Worm (Caenorhabditis elegans): ENCODE data around the gene R12B2.7.
A peak's percentile ranks its signal among the peaks of the same experiment; 100 is the strongest.

The R12B2.7 gene

DNA sequence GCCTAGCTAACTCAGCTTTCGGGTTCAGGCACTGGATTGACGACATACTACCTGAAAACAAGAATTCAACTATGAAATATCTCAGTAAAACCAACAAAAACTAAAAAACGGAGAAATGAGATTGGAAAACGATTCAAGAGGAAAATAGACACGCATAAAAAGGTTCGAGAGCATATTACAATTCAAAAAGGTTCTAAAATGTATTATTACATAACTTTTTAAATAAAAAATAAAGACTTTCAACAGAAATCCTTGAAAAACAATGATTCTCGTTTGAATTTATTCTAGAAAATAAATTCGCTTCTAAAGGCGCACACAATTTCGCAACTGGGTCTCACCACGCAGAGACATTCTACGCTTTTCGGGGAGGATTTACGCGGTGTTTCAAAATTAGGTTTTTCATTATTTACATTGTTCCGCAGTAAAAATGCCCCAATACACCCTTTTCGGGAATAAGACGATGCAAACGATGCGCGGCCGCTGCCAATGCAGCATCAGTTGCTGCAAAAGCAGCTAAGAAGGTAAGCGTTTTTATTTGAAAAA is 40.9 kb downstream of the R12B2.7 start, which contains the start of the genes cct-6 and alh-9 (continued):
- peak; percentile 61 for TF ChIP-seq F23B12.7 (tag; optimal IDR thresholded peaks at IDR 0.05; ENCODE audit: insufficient read depth)
- TF ChIP-seq hmg-1.2 (GFP tag; IDR thresholded peaks at IDR 0.05), result peak; percentile 37; the same call in 1 of the 2 replicates
- peak; percentile 62 for TF ChIP-seq snpc-3.4 (tag; optimal IDR thresholded peaks at IDR 0.05)
- TF ChIP-seq C17E4.6 (GFP tag; IDR thresholded peaks at IDR 0.05), result no peak
- no peak for TF ChIP-seq snpc-4 (GFP tag; optimal IDR thresholded peaks at IDR 0.05)
- TF ChIP-seq snpc-4 (tag; optimal IDR thresholded peaks at IDR 0.05), result peak in 3 of 4 experiments; percentile 19 to 30 (median 22)
- no peak for TF ChIP-seq tlf-1 (GFP tag; optimal IDR thresholded peaks at IDR 0.05)
- peak; percentile 64 for TF ChIP-seq attf-5 (GFP tag; optimal IDR thresholded peaks at IDR 0.05)
- TF ChIP-seq nhr-80 (tag; optimal IDR thresholded peaks at IDR 0.05), result peak; percentile 11
- TF ChIP-seq mcd-1 (GFP tag; IDR thresholded peaks at IDR 0.05), result peak; percentile 58
- TF ChIP-seq cebp-1 (GFP tag; IDR thresholded peaks at IDR 0.05), result peak; percentile 68; the same call in 1 of the 2 replicates
- peak; percentile 94 for TF ChIP-seq cebp-1 (tag; optimal IDR thresholded peaks at IDR 0.05)
- peak; percentile 23; the same call in 1 of the 2 replicates for TF ChIP-seq ekl-4 (GFP tag; IDR thresholded peaks at IDR 0.05)
- TF ChIP-seq him-1 (tag; optimal IDR thresholded peaks at IDR 0.05), result no peak
- no peak for TF ChIP-seq C06A6.2 (GFP tag; conservative IDR thresholded peaks at IDR 0.05)
- no peak for TF ChIP-seq sptf-2 (GFP tag; optimal IDR thresholded peaks at IDR 0.05)
- peak; percentile 35 for TF ChIP-seq ceh-27 (GFP tag; optimal IDR thresholded peaks at IDR 0.05)
- no peak for TF ChIP-seq attf-6 (GFP tag; IDR thresholded peaks at IDR 0.05)
- peak; percentile 44 for TF ChIP-seq tbp1 (GFP tag; optimal IDR thresholded peaks at IDR 0.05)
- TF ChIP-seq lin-35 (GFP tag; optimal IDR thresholded peaks at IDR 0.05), result peak in 1 of 3 experiments; percentile 91

DNA sequence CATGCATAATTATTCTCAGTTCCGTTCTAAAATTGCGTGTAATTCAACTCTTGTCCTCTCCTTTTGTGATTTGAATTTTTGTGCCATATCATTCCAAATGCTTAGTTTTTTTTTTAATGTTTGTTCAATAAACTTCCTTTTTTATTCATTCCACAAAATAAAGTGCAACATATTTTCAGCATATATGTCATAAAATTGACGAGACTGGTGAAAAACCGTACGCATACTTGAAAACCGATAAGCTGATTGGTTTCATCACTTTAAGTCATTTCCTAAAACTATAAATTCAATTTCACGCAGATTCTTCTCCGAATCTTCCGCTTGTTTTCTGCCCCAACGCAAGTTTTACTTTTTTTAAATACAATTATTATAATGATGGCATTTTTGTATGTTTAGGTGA is 44.2 kb downstream of the R12B2.7 start, which contains the start of gene dpf-4:
Gene dpf-4 (plus strand): TSS at position 301 of the 400 bp plus-strand sequence.
- TF ChIP-seq F10E7.11 (tag; optimal IDR thresholded peaks at IDR 0.05) (no peak), lin-40 (tag; optimal IDR thresholded peaks at IDR 0.05) (no peak), Y95B8A.8 (GFP tag; IDR thresholded peaks at IDR 0.05) (no peak), nhr-120 (GFP tag; IDR thresholded peaks at IDR 0.05) (no peak), hmg-20 (GFP tag; IDR thresholded peaks at IDR 0.05) (no peak), ama-1 (optimal IDR thresholded peaks at IDR 0.05) (peak; percentile 47), ama-1 (GFP tag; optimal IDR thresholded peaks at IDR 0.05) (no peak), nhr-90 (tag; optimal IDR thresholded peaks at IDR 0.05) (no peak)

DNA sequence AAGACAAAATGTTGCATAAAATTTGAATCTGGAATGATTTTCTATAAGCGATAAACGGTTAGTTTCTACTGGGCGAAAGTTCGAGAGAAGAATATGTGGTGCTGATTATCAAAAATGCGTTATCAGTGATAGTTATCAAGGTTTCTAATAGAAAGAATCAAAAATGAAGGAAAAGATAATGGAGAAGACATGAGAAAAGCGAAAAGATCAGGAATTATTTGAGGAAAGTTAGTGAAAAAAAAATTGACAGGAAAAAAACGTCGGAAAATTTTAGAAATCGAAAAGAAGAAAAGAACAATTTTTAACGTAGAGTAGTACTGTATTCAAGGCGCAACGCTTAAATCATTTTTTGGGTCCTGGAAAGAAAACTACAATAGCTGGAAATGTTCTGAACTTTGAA is 48.9 kb downstream of the R12B2.7 start, which contains the start of gene dnpp-1:
Gene dnpp-1 (minus strand): TSS at position 30 of the 400 bp plus-strand sequence.
- TF ChIP-seq lsl-1 (GFP tag; optimal IDR thresholded peaks at IDR 0.05), result peak; percentile 92
- TF ChIP-seq B0261.1 (tag; optimal IDR thresholded peaks at IDR 0.05), result no peak
- TF ChIP-seq him-1 (tag; optimal IDR thresholded peaks at IDR 0.05), result peak; percentile 41
- TF ChIP-seq B0336.3 (GFP tag; IDR thresholded peaks at IDR 0.05), result no peak
- TF ChIP-seq K12H6.12 (tag; optimal IDR thresholded peaks at IDR 0.05), result no peak
- TF ChIP-seq hlh-26 (GFP tag; conservative IDR thresholded peaks at IDR 0.05), result no peak
- TF ChIP-seq nhr-80 (tag; optimal IDR thresholded peaks at IDR 0.05), result peak; percentile 69
- TF ChIP-seq tbp1 (GFP tag; optimal IDR thresholded peaks at IDR 0.05), result peak; percentile 12
- TF ChIP-seq lag-1 (GFP tag; IDR thresholded peaks at IDR 0.05), result no peak
- no peak for TF ChIP-seq Y67H2A.10 (GFP tag; conservative IDR thresholded peaks at IDR 0.05)
- no peak for TF ChIP-seq lin-40 (tag; optimal IDR thresholded peaks at IDR 0.05)
- TF ChIP-seq madf-8 (GFP tag; conservative IDR thresholded peaks at IDR 0.05), result peak; percentile 53
- 0 out of 2 replicates have a peak, but pooled peaks have one; percentile 22 for TF ChIP-seq dox-1 (GFP tag; IDR thresholded peaks at IDR 0.05)
- no peak for TF ChIP-seq lir-1 (GFP tag; conservative IDR thresholded peaks at IDR 0.05)
- no peak for TF ChIP-seq mxl-1 (tag; optimal IDR thresholded peaks at IDR 0.05)
- peak; percentile 82 for TF ChIP-seq madf-6 (GFP tag; IDR thresholded peaks at IDR 0.05)
- TF ChIP-seq ceh-91 (GFP tag; IDR thresholded peaks at IDR 0.05), result peak; percentile 57; the same call in 1 of the 2 replicates
- no peak for TF ChIP-seq let-607 (tag; optimal IDR thresholded peaks at IDR 0.05)
- no peak for TF ChIP-seq dpl-1 (GFP tag; optimal IDR thresholded peaks at IDR 0.05)
- TF ChIP-seq F52B5.7 (tag; optimal IDR thresholded peaks at IDR 0.05), result no peak
- TF ChIP-seq nhr-27 (tag; optimal IDR thresholded peaks at IDR 0.05), result no peak
- TF ChIP-seq F33H1.4 (GFP tag; IDR thresholded peaks at IDR 0.05), result peak; percentile 87

All from whole organism, young adult.